Worm (Caenorhabditis elegans): Measurements from ENCODE around the gene nfyc-1.

The nfyc-1 gene

DNA sequence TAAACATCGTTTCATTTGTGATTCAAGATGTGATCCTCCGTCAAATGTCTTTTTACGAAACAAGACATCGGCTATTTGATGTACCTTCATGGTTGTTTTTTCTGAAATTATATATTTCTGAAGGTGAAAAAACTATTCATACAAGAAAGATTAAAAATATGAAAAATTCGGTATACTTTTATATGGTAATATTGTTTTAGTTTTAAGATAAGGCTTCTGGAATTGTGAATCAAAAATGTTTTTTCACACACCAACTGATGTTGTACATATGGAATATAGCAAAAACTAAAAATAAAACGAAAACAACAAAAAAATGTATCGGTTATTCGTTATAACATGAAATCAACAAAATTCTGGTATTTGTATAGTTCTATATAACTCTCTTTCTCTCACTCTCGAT lies 6.5 kb upstream of the nfyc-1 start, which contains the start of gene F23F1.6:
Gene F23F1.6 (minus strand): TSS at position 101 of the 400 bp plus-strand sequence.
- TF ChIP-seq Y56A3A.18 (GFP tag; IDR thresholded peaks at IDR 0.05) (no peak), nhr-90 (tag; optimal IDR thresholded peaks at IDR 0.05) (no peak), xnd-1 (tag; optimal IDR thresholded peaks at IDR 0.05) (no peak), F23B12.7 (tag; optimal IDR thresholded peaks at IDR 0.05; ENCODE audit: insufficient read depth) (no peak), tlf-1 (GFP tag; optimal IDR thresholded peaks at IDR 0.05) (no peak), B0019.2 (GFP tag; conservative IDR thresholded peaks at IDR 0.05) (no peak), sptf-2 (GFP tag; optimal IDR thresholded peaks at IDR 0.05) (no peak), ztf-25 (GFP tag; IDR thresholded peaks at IDR 0.05) (no peak), ceh-27 (GFP tag; optimal IDR thresholded peaks at IDR 0.05) (no peak), nfyb-1 (GFP tag; IDR thresholded peaks at IDR 0.05) (no peak), pha-4 (tag; optimal IDR thresholded peaks at IDR 0.05) (no peak), attf-5 (GFP tag; optimal IDR thresholded peaks at IDR 0.05) (no peak), somi-1 (GFP tag; optimal IDR thresholded peaks at IDR 0.05) (no peak), T26A5.8 (tag; optimal IDR thresholded peaks at IDR 0.05) (no peak), dpff-1 (tag; optimal IDR thresholded peaks at IDR 0.05) (no peak), Y79H2A.3 (GFP tag; conservative IDR thresholded peaks at IDR 0.05) (no peak)

DNA sequence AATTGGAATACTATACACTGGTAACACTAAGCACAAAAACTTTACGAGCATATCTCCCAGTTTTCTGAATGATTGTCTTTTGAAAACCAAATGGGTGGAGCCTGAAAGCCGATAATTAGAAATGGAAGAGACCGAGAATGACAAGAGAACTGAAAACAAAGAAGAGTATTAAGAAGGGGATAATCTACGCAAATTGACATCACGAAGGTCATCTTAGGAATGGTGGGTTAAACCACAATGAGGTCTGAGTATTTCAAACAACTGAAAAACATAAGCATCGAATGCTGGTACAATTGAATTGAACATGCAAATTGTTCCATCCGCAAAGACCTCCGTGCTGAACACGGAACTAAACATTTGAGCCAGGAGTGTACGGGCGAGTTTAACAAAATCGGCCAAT lies 4.3 kb upstream of the nfyc-1 start, which contains the start of gene spp-24:
Gene spp-24 (minus strand): TSS at position 101 of the 400 bp plus-strand sequence.
- TF ChIP-seq F33H1.4 (GFP tag; IDR thresholded peaks at IDR 0.05) (no peak), madf-10 (tag; optimal IDR thresholded peaks at IDR 0.05) (no peak), cebp-2 (GFP tag; IDR thresholded peaks at IDR 0.05) (no peak), bed-2 (GFP tag; IDR thresholded peaks at IDR 0.05) (no peak), ztf-28 (GFP tag; IDR thresholded peaks at IDR 0.05) (no peak), ztf-26 (tag; optimal IDR thresholded peaks at IDR 0.05) (no peak), Y79H2A.3 (GFP tag; conservative IDR thresholded peaks at IDR 0.05) (no peak), mes-4 (tag; optimal IDR thresholded peaks at IDR 0.05) (no peak), zfh-2 (GFP tag; conservative IDR thresholded peaks at IDR 0.05) (no peak), hlh-12 (tag; optimal IDR thresholded peaks at IDR 0.05) (no peak), nfya-2 (GFP tag; IDR thresholded peaks at IDR 0.05) (no peak), ztf-25 (GFP tag; IDR thresholded peaks at IDR 0.05) (no peak)

DNA sequence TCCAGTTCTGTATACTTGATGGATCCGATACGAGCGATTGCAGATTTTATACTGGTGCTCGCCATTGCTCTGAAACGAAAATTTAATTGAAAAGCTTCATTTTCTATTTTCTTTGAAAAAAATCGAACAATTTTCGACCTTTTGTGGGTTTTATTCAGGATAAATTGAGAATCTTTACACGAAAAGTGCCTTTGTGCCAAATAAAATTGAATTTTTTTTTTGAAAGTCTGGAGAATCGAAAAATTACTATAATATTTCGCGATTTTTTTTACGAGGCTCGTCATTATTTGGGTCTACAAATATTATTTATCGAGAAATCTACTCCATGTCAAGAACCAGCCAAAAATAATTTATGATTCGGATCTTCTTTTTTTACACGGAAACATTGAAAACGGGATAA lies 1.8 kb upstream of the nfyc-1 start, which contains the start of gene F23F1.10:
Gene F23F1.10 (minus strand): TSS at position 69 of the 400 bp plus-strand sequence.
- TF ChIP-seq tlf-1 (GFP tag; optimal IDR thresholded peaks at IDR 0.05) (peak; percentile 34), F49E8.2 (tag; optimal IDR thresholded peaks at IDR 0.05; ENCODE audit: insufficient read depth) (peak; percentile 44), tbp1 (GFP tag; optimal IDR thresholded peaks at IDR 0.05) (peak; percentile 16), Y67H2A.10 (GFP tag; conservative IDR thresholded peaks at IDR 0.05) (no peak), hsf-1 (GFP tag; IDR thresholded peaks at IDR 0.05) (0 out of 2 replicates have a peak, but pooled peaks have one; percentile 6), snpc-1.3 (tag; optimal IDR thresholded peaks at IDR 0.05; ENCODE audit: insufficient read depth) (peak; percentile 11), D2030.7 (GFP tag; IDR thresholded peaks at IDR 0.05) (0 out of 2 replicates have a peak, but pooled peaks have one; percentile 21), rec-8 (tag; optimal IDR thresholded peaks at IDR 0.05) (peak in 1 of 2 experiments; percentile 14), pbrm-1 (GFP tag; IDR thresholded peaks at IDR 0.05) (peak; percentile 55; the same call in 1 of the 2 replicates), repo-1 (tag; optimal IDR thresholded peaks at IDR 0.05) (peak; percentile 48), ama-1 (optimal IDR thresholded peaks at IDR 0.05) (no peak), ama-1 (GFP tag; optimal IDR thresholded peaks at IDR 0.05) (peak in 1 of 2 experiments; percentile 31), dpl-1 (GFP tag; optimal IDR thresholded peaks at IDR 0.05) (no peak), bed-1 (GFP tag; IDR thresholded peaks at IDR 0.05) (no peak), B0336.3 (GFP tag; IDR thresholded peaks at IDR 0.05) (peak; percentile 73), efl-1 (GFP tag; optimal IDR thresholded peaks at IDR 0.05) (peak; percentile 4), lin-40 (tag; optimal IDR thresholded peaks at IDR 0.05) (no peak)

All from whole organism, young adult.